Worm (Caenorhabditis elegans) whole organism, L4/young adult: ENCODE data around the gene Y41C4A.22.

Experiments
- W03F9.2 ChIP-seq: fragments of 150-350 bp; optimal IDR thresholded peaks from 2 replicates; lab custom pipeline; 2014; ENCODE audit warnings: missing biosample characterization, missing genetic modification characterization
- dao-5 ChIP-seq: sonication (generic microtip); optimal IDR thresholded peaks from 2 replicates; lab custom pipeline; 2016; ENCODE audit warnings: missing genotype, missing genetic modification characterization, moderate library complexity, missing compliant biosample characterization
- him-1 ChIP-seq: sonication (generic microtip); optimal IDR thresholded peaks from 2 replicates; lab custom pipeline; 2016; ENCODE audit warnings: missing genotype, missing genetic modification reagents, missing genetic modification characterization, missing compliant biosample characterization

- TF ChIP-seq him-1 (no peak), W03F9.2 (tag; lab: Kevin White, UChicago) (no peak), dao-5 (no peak)
These were observed 26.1 kb upstream of the Y41C4A.22 start for ce11 chrIII:11669008-11669407.
